Worm (Caenorhabditis elegans) whole organism, mixed stage, embryonic: Measurements from ENCODE around the gene Y61B8A.6.
"Not testable (repeated sequence)": the region's sequence is repeated elsewhere in the genome, so short reads cannot be mapped to it uniquely, and the experiment has no call there.

Experiments used
- M03D4.4 ChIP-seq: sonication (generic microtip); optimal IDR thresholded peaks from 2 replicates; lab custom pipeline; 2017; ENCODE audit warnings: mild to moderate bottlenecking, missing genetic modification characterization, missing compliant biosample characterization
- bed-3 ChIP-seq: fragments of 200-800 bp; sonication (Bioruptor generic); optimal IDR thresholded peaks from 3 replicates; lab custom pipeline; 2018; ENCODE audit warnings: mild to moderate bottlenecking, missing genetic modification characterization, moderate library complexity, missing compliant biosample characterization
- blmp-1 ChIP-seq: fragments of 150-350 bp; optimal IDR thresholded peaks from 2 replicates; lab custom pipeline; 2014; ENCODE audit warnings: missing biosample characterization, missing genetic modification characterization
- ceh-39 ChIP-seq: fragments of 150-350 bp; optimal IDR thresholded peaks from 2 replicates; lab custom pipeline; 2014; ENCODE audit warnings: missing biosample characterization, missing genetic modification characterization
- ceh-43 ChIP-seq: fragments of 200-800 bp; sonication (Bioruptor generic); optimal IDR thresholded peaks from 2 replicates; lab custom pipeline; 2018; ENCODE audit warnings: mild to moderate bottlenecking, missing genetic modification characterization, moderate library complexity, missing compliant biosample characterization
- ceh-83 ChIP-seq: fragments of 200-800 bp; sonication (Bioruptor generic); optimal IDR thresholded peaks from 2 replicates; lab custom pipeline; 2018; ENCODE audit warnings: mild to moderate bottlenecking, missing genetic modification characterization, missing compliant biosample characterization
- ces-1 ChIP-seq: fragments of 150-350 bp; optimal IDR thresholded peaks from 2 replicates; lab custom pipeline; 2014; ENCODE audit warnings: missing biosample characterization, missing genetic modification reagents, missing genetic modification characterization
- cnd-1 ChIP-seq: fragments of 200-800 bp; sonication (Bioruptor generic); optimal IDR thresholded peaks from 2 replicates; lab custom pipeline; 2018; ENCODE audit warnings: mild to moderate bottlenecking, missing genetic modification characterization, missing compliant biosample characterization
- drap-1 ChIP-seq: fragments of 200-800 bp; sonication (Bioruptor generic); optimal IDR thresholded peaks from 3 replicates; lab custom pipeline; 2018; ENCODE audit warnings: mild to moderate bottlenecking, missing genetic modification characterization, missing compliant biosample characterization
- elt-1 ChIP-seq: sonication (generic microtip); optimal IDR thresholded peaks from 2 replicates; lab custom pipeline; 2017; ENCODE audit warnings: missing genetic modification characterization, mild to moderate bottlenecking, missing compliant biosample characterization, antibody characterized with exemption, moderate library complexity, borderline replicate concordance; ENCODE audit not compliant: insufficient read depth
- flh-1 ChIP-seq: fragments of 200-800 bp; sonication (Bioruptor generic); optimal IDR thresholded peaks from 2 replicates; lab custom pipeline; 2018; ENCODE audit warnings: mild to moderate bottlenecking, missing genetic modification characterization, moderate library complexity, missing compliant biosample characterization
- ham-2 ChIP-seq: fragments of 200-800 bp; sonication (Bioruptor generic); optimal IDR thresholded peaks from 2 replicates; lab custom pipeline; 2018; ENCODE audit warnings: mild to moderate bottlenecking, missing genetic modification characterization, missing compliant biosample characterization
- hlh-1 ChIP-seq: fragments of 150-350 bp; optimal IDR thresholded peaks from 2 replicates; lab custom pipeline; 2014; ENCODE audit warnings: missing biosample characterization, missing genetic modification reagents, missing genetic modification characterization
- lin-13 ChIP-seq: fragments of 150-350 bp; optimal IDR thresholded peaks from 2 replicates; lab custom pipeline; 2014; ENCODE audit warnings: missing biosample characterization, missing genetic modification characterization
- lsy-2 ChIP-seq: fragments of 150-350 bp; optimal IDR thresholded peaks from 2 replicates; lab custom pipeline; 2014; ENCODE audit warnings: missing biosample characterization, missing genetic modification characterization
- mab-5 ChIP-seq: fragments of 150-350 bp; optimal IDR thresholded peaks from 2 replicates; lab custom pipeline; 2014; ENCODE audit warnings: missing biosample characterization, missing genetic modification characterization
- mep-1 ChIP-seq: fragments of 150-350 bp; optimal IDR thresholded peaks from 2 replicates; lab custom pipeline; 2017; ENCODE audit warnings: missing biosample characterization, missing genetic modification reagents, missing genetic modification characterization, inconsistent platforms
- mls-2 ChIP-seq: sonication (generic microtip); optimal IDR thresholded peaks from 2 replicates; lab custom pipeline; 2016; ENCODE audit warnings: mild to moderate bottlenecking, missing genetic modification characterization, moderate library complexity, missing compliant biosample characterization
- nhr-12 ChIP-seq: fragments of 150-350 bp; optimal IDR thresholded peaks from 2 replicates; lab custom pipeline; 2014; ENCODE audit warnings: missing biosample characterization, missing genetic modification characterization
- nhr-2 ChIP-seq: fragments of 150-350 bp; optimal IDR thresholded peaks from 2 replicates; lab custom pipeline; 2014; ENCODE audit warnings: missing biosample characterization, missing genetic modification characterization
- nhr-237 ChIP-seq: fragments of 150-350 bp; optimal IDR thresholded peaks from 2 replicates; lab custom pipeline; 2014; ENCODE audit warnings: missing biosample characterization, missing genetic modification characterization
- nhr-28 ChIP-seq: fragments of 150-350 bp; optimal IDR thresholded peaks from 2 replicates; lab custom pipeline; 2014; ENCODE audit warnings: missing biosample characterization, missing genetic modification characterization
- pha-4 ChIP-seq: fragments of 150-350 bp; optimal IDR thresholded peaks from 2 replicates; lab custom pipeline; 2018; ENCODE audit warnings: missing biosample characterization, missing genetic modification reagents, missing genetic modification characterization
- sem-2 ChIP-seq: fragments of 200-800 bp; sonication (Bioruptor generic); optimal IDR thresholded peaks from 2 replicates; lab custom pipeline; 2018; ENCODE audit warnings: mild to moderate bottlenecking, missing genetic modification characterization, missing compliant biosample characterization
- snpc-4 ChIP-seq: fragments of 150-350 bp; optimal IDR thresholded peaks from 2 replicates; lab custom pipeline; 2014; ENCODE audit warnings: missing biosample characterization, missing genetic modification characterization
- sptf-1 ChIP-seq: sonication (generic microtip); optimal IDR thresholded peaks from 2 replicates; lab custom pipeline; 2017; ENCODE audit warnings: mild to moderate bottlenecking, missing genetic modification characterization, moderate library complexity, missing compliant biosample characterization
- tbx-8 ChIP-seq: fragments of 200-800 bp; sonication (Bioruptor generic); optimal IDR thresholded peaks from 2 replicates; lab custom pipeline; 2018; ENCODE audit warnings: mild to moderate bottlenecking, missing genetic modification characterization, moderate library complexity, missing compliant biosample characterization
- unc-120 ChIP-seq: sonication (generic microtip); optimal IDR thresholded peaks from 2 replicates; lab custom pipeline; 2017; ENCODE audit warnings: missing genetic modification characterization, missing compliant biosample characterization; ENCODE audit not compliant: poor library complexity, severe bottlenecking
- unc-39 ChIP-seq: fragments of 150-350 bp; optimal IDR thresholded peaks from 2 replicates; lab custom pipeline; 2014; ENCODE audit warnings: missing biosample characterization, missing genetic modification characterization
- unc-62 ChIP-seq: fragments of 150-350 bp; optimal IDR thresholded peaks from 2 replicates; lab custom pipeline; 2014; ENCODE audit warnings: missing biosample characterization, missing genetic modification reagents, missing genetic modification characterization
- zip-8 ChIP-seq: fragments of 150-350 bp; optimal IDR thresholded peaks from 2 replicates; lab custom pipeline; 2014; ENCODE audit warnings: missing biosample characterization, missing genetic modification characterization
- ztf-11 ChIP-seq: fragments of 150-350 bp; optimal IDR thresholded peaks from 2 replicates; lab custom pipeline; 2014; ENCODE audit warnings: missing biosample characterization, missing genetic modification characterization

Gene Y61B8A.6

DNA sequence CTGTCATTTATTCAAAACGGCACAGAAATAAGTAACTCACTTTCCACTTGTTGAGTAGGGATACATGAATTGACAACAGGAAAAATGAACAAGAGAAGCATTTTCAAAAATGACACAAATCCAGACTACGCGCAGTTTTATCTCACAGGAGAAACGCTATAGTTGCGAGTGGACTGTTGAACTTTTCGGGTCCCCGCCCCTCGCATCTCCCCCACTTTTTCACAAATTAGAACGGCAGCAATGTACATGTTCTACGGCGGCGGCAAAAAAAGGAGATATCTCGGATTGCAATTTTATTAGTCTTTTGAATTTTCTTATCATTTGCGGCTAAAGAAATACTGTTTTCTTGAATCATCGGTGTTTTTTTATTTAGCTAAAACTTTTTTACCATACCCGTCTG is 6.3 kb upstream of the Y61B8A.6 start, which contains the start of gene clec-242:
TSS of gene clec-242 (minus strand) at position 101 of the 400 bp plus-strand sequence.
- no peak for TF ChIP-seq bed-3 (GFP tag; lab: Kevin White, UChicago)
- no peak for TF ChIP-seq elt-1 (tag; lab: Kevin White, UChicago)
- no peak for TF ChIP-seq M03D4.4 (tag; lab: Kevin White, UChicago)
- TF ChIP-seq drap-1 (GFP tag; lab: Kevin White, UChicago) = no peak
- no peak for TF ChIP-seq lin-13 (tag; lab: Kevin White, UChicago)
- no peak for TF ChIP-seq unc-120 (tag; lab: Kevin White, UChicago)
- no peak for TF ChIP-seq nhr-2
- TF ChIP-seq sem-2 (GFP tag; lab: Kevin White, UChicago) = no peak

ce11 chrV:17248915-17249314 is 2.8 kb upstream of the Y61B8A.6 start, which contains the start of gene clec-243:
TSS of gene clec-243 (minus strand) at chrV:17249015.
- TF ChIP-seq unc-120 (tag; lab: Kevin White, UChicago) (no peak), elt-1 (tag; lab: Kevin White, UChicago) (no peak), nhr-237 (tag; lab: Kevin White, UChicago) (no peak), unc-62 (GFP tag; lab: Kevin White, UChicago) (no peak), unc-39 (tag; lab: Kevin White, UChicago) (no peak), flh-1 (GFP tag; lab: Kevin White, UChicago) (no peak), ceh-83 (GFP tag; lab: Kevin White, UChicago) (no peak), ceh-43 (GFP tag; lab: Kevin White, UChicago) (no peak), ham-2 (GFP tag; lab: Kevin White, UChicago) (no peak), lsy-2 (tag; lab: Kevin White, UChicago) (no peak), cnd-1 (tag; lab: Kevin White, UChicago) (no peak), mls-2 (tag; lab: Kevin White, UChicago) (no peak), ceh-39 (tag; lab: Kevin White, UChicago) (no peak), hlh-1 (no peak), ztf-11 (no peak), sem-2 (GFP tag; lab: Kevin White, UChicago) (no peak)

- not testable (repeated sequence) for TF ChIP-seq sptf-1 (tag; lab: Kevin White, UChicago); ztf-11; sem-2 (GFP tag; lab: Kevin White, UChicago)
Measured at ce11 chrV:17255028-17255427, 3.3 kb downstream of the Y61B8A.6 start, which contains the start of gene srh-116. TSS of gene srh-116 (minus strand) at chrV:17255128.

- TF ChIP-seq unc-120 (tag; lab: Kevin White, UChicago) (no peak), ces-1 (no peak), snpc-4 (tag; lab: Kevin White, UChicago) (no peak), mab-5 (tag; lab: Kevin White, UChicago) (no peak), tbx-8 (GFP tag; lab: Kevin White, UChicago) (no peak), ham-2 (GFP tag; lab: Kevin White, UChicago) (no peak), ceh-83 (GFP tag; lab: Kevin White, UChicago) (no peak), bed-3 (GFP tag; lab: Kevin White, UChicago) (no peak), mep-1 (tag; lab: Kevin White, UChicago) (no peak), ceh-39 (tag; lab: Kevin White, UChicago) (no peak), nhr-28 (tag; lab: Kevin White, UChicago) (no peak), nhr-237 (tag; lab: Kevin White, UChicago) (no peak), nhr-2 (no peak), sptf-1 (tag; lab: Kevin White, UChicago) (no peak), nhr-12 (tag; lab: Kevin White, UChicago) (no peak), zip-8 (tag; lab: Kevin White, UChicago) (no peak), pha-4 (tag; lab: Kevin White, UChicago) (no peak)
Measured at ce11 chrV:17255454-17255853, 3.7 kb downstream of the Y61B8A.6 start, which contains the start of gene srh-115. TSS of gene srh-115 (plus strand) at chrV:17255754.

ce11 chrV:17257637-17258036 is 5.9 kb downstream of the Y61B8A.6 start:
- TF ChIP-seq unc-120 (tag; lab: Kevin White, UChicago) = no peak
- TF ChIP-seq cnd-1 (tag; lab: Kevin White, UChicago) = no peak
- TF ChIP-seq drap-1 (GFP tag; lab: Kevin White, UChicago) = no peak
- TF ChIP-seq pha-4 (tag; lab: Kevin White, UChicago) = no peak
- no peak for TF ChIP-seq ces-1
- TF ChIP-seq sptf-1 (tag; lab: Kevin White, UChicago) = no peak
- no peak for TF ChIP-seq M03D4.4 (tag; lab: Kevin White, UChicago)
- no peak for TF ChIP-seq nhr-2
- TF ChIP-seq snpc-4 (tag; lab: Kevin White, UChicago) = no peak
- no peak for TF ChIP-seq ham-2 (GFP tag; lab: Kevin White, UChicago)
- no peak for TF ChIP-seq mab-5 (tag; lab: Kevin White, UChicago)
- TF ChIP-seq ceh-83 (GFP tag; lab: Kevin White, UChicago) = no peak
- TF ChIP-seq mls-2 (tag; lab: Kevin White, UChicago) = no peak
- TF ChIP-seq tbx-8 (GFP tag; lab: Kevin White, UChicago) = no peak
- TF ChIP-seq bed-3 (GFP tag; lab: Kevin White, UChicago) = no peak
- TF ChIP-seq lin-13 (tag; lab: Kevin White, UChicago) = no peak
- no peak for TF ChIP-seq hlh-1
- no peak for TF ChIP-seq blmp-1 (tag; lab: Kevin White, UChicago)
- no peak for TF ChIP-seq zip-8 (tag; lab: Kevin White, UChicago)
